Fruit fly (Drosophila melanogaster): ENCODE data around the gene velo.

- TF ChIP-seq Pif1A (GFP tag; optimal IDR thresholded peaks at IDR 0.05): no peak
- no peak for TF ChIP-seq EcR (GFP tag; optimal IDR thresholded peaks at IDR 0.05)
- TF ChIP-seq CG17806 (tag; optimal IDR thresholded peaks at IDR 0.05): no peak
- no peak for TF ChIP-seq D1 (tag; optimal IDR thresholded peaks at IDR 0.05)
- no peak for TF ChIP-seq CG8301 (tag; optimal IDR thresholded peaks at IDR 0.05)
These were observed 11.3 kb upstream of the velo start for dm6 chr3L:6763836-6764235.

Data from whole organism, pupa.